Fruit fly (Drosophila melanogaster): ENCODE results near the gene AIMP2.

The AIMP2 gene

dm6 chr3L:15624097-15624496 is 40.7 kb downstream of the AIMP2 start:
- TF ChIP-seq br (GFP tag; optimal IDR thresholded peaks at IDR 0.05) (no peak), dmrt93B (GFP tag; optimal IDR thresholded peaks at IDR 0.05) (no peak), jim (GFP tag; optimal IDR thresholded peaks at IDR 0.05) (no peak), usp (GFP tag; optimal IDR thresholded peaks at IDR 0.05) (no peak), Abd-B (GFP tag; optimal IDR thresholded peaks at IDR 0.05) (no peak), brk (GFP tag; optimal IDR thresholded peaks at IDR 0.05) (no peak), GATAd (GFP tag; optimal IDR thresholded peaks at IDR 0.05) (no peak), Mio (GFP tag; optimal IDR thresholded peaks at IDR 0.05) (no peak), OdsH (GFP tag; optimal IDR thresholded peaks at IDR 0.05) (no peak), rgr (GFP tag; optimal IDR thresholded peaks at IDR 0.05) (no peak), pan (optimal IDR thresholded peaks at IDR 0.05) (no peak), fru (GFP tag; optimal IDR thresholded peaks at IDR 0.05) (no peak), psq (GFP tag; optimal IDR thresholded peaks at IDR 0.05) (no peak), Vsx2 (GFP tag; optimal IDR thresholded peaks at IDR 0.05; ENCODE audit: partially characterized antibody) (no peak), tai (GFP tag; optimal IDR thresholded peaks at IDR 0.05) (no peak), CG32264 (GFP tag; optimal IDR thresholded peaks at IDR 0.05) (no peak), N (GFP tag; optimal IDR thresholded peaks at IDR 0.05) (no peak), Sp1 (GFP tag; optimal IDR thresholded peaks at IDR 0.05) (no peak), sage (GFP tag; optimal IDR thresholded peaks at IDR 0.05) (no peak)

- peak; percentile 9 for TF ChIP-seq Rel (GFP tag; optimal IDR thresholded peaks at IDR 0.05)
- no peak for TF ChIP-seq Rel (tag; optimal IDR thresholded peaks at IDR 0.05)
- no peak for TF ChIP-seq dsf (GFP tag; optimal IDR thresholded peaks at IDR 0.05; ENCODE audit: borderline replicate concordance)
- TF ChIP-seq Dif (GFP tag; optimal IDR thresholded peaks at IDR 0.05; ENCODE audit: partially characterized antibody) = peak; percentile 8
- TF ChIP-seq Hr83 (GFP tag; optimal IDR thresholded peaks at IDR 0.05; ENCODE audit: poor library complexity, severe bottlenecking) = peak; percentile 11
- peak; percentile 32 for TF ChIP-seq jim (GFP tag; optimal IDR thresholded peaks at IDR 0.05)
- no peak for TF ChIP-seq ey (GFP tag; optimal IDR thresholded peaks at IDR 0.05)
- TF ChIP-seq Dfd (GFP tag; optimal IDR thresholded peaks at IDR 0.05) = no peak
Observed at dm6 chr3L:15624944-15625610, 41.6 kb downstream of the AIMP2 start.

- peak; percentile 51 for TF ChIP-seq Dfd (GFP tag; optimal IDR thresholded peaks at IDR 0.05)
- no peak for TF ChIP-seq Rel (GFP tag; optimal IDR thresholded peaks at IDR 0.05)
- TF ChIP-seq Rel (tag; optimal IDR thresholded peaks at IDR 0.05) = peak; percentile 51
- TF ChIP-seq sage (GFP tag; optimal IDR thresholded peaks at IDR 0.05) = peak; percentile 79
- TF ChIP-seq GATAd (GFP tag; optimal IDR thresholded peaks at IDR 0.05) = no peak
- peak; percentile 86 for TF ChIP-seq Hr83 (GFP tag; optimal IDR thresholded peaks at IDR 0.05; ENCODE audit: poor library complexity, severe bottlenecking)
- TF ChIP-seq br (GFP tag; optimal IDR thresholded peaks at IDR 0.05) = peak; percentile 61
- TF ChIP-seq usp (GFP tag; optimal IDR thresholded peaks at IDR 0.05) = no peak
- TF ChIP-seq Myc (optimal IDR thresholded peaks at IDR 0.05) = no peak
- peak; percentile 94 for TF ChIP-seq h (GFP tag; optimal IDR thresholded peaks at IDR 0.05)
- TF ChIP-seq N (GFP tag; optimal IDR thresholded peaks at IDR 0.05) = no peak
- peak; percentile 79 for TF ChIP-seq sv (GFP tag; optimal IDR thresholded peaks at IDR 0.05)
- TF ChIP-seq Dif (GFP tag; optimal IDR thresholded peaks at IDR 0.05; ENCODE audit: partially characterized antibody) = peak; percentile 28
- peak; percentile 77 for TF ChIP-seq brk (GFP tag; optimal IDR thresholded peaks at IDR 0.05)
- TF ChIP-seq psq (GFP tag; optimal IDR thresholded peaks at IDR 0.05) = peak; percentile 97
- peak; percentile 92 for TF ChIP-seq fru (GFP tag; optimal IDR thresholded peaks at IDR 0.05)
- peak; percentile 58 for TF ChIP-seq Jra (GFP tag; optimal IDR thresholded peaks at IDR 0.05)
- peak; percentile 94 for TF ChIP-seq rgr (GFP tag; optimal IDR thresholded peaks at IDR 0.05)
- peak; percentile 29 to 98 for TF ChIP-seq foxo (GFP tag; optimal IDR thresholded peaks at IDR 0.05)
- peak; percentile 78 for TF ChIP-seq woc (GFP tag; optimal IDR thresholded peaks at IDR 0.05)
- no peak for TF ChIP-seq Mio (GFP tag; optimal IDR thresholded peaks at IDR 0.05)
- TF ChIP-seq Hr78 (GFP tag; optimal IDR thresholded peaks at IDR 0.05) = no peak
- no peak for TF ChIP-seq pan (optimal IDR thresholded peaks at IDR 0.05)
- TF ChIP-seq Abd-B (GFP tag; optimal IDR thresholded peaks at IDR 0.05) = no peak
- peak; percentile 84 for TF ChIP-seq ey (GFP tag; optimal IDR thresholded peaks at IDR 0.05)
- TF ChIP-seq CG32264 (GFP tag; optimal IDR thresholded peaks at IDR 0.05) = peak; percentile 9
- TF ChIP-seq Sp1 (GFP tag; optimal IDR thresholded peaks at IDR 0.05) = peak; percentile 97
- TF ChIP-seq dsf (GFP tag; optimal IDR thresholded peaks at IDR 0.05; ENCODE audit: borderline replicate concordance) = peak; percentile 35
- TF ChIP-seq Hnf4 (GFP tag; optimal IDR thresholded peaks at IDR 0.05) = peak; percentile 78
- peak; percentile 85 for TF ChIP-seq CG9705 (GFP tag; optimal IDR thresholded peaks at IDR 0.05)
- TF ChIP-seq lola (GFP tag; optimal IDR thresholded peaks at IDR 0.05) = no peak
- TF ChIP-seq tai (GFP tag; optimal IDR thresholded peaks at IDR 0.05) = peak; percentile 43
- TF ChIP-seq CrebA (GFP tag; optimal IDR thresholded peaks at IDR 0.05; ENCODE audit: borderline replicate concordance) = peak; percentile 22
- TF ChIP-seq HLH106 (tag; optimal IDR thresholded peaks at IDR 0.05) = peak; percentile 98
- TF ChIP-seq dl (GFP tag; optimal IDR thresholded peaks at IDR 0.05; ENCODE audit: insufficient read depth in 1 of 2, partially characterized antibody in 2 of 2) = peak; percentile 8 to 42
- TF ChIP-seq dmrt93B (GFP tag; optimal IDR thresholded peaks at IDR 0.05) = peak; percentile 95
- TF ChIP-seq Vsx2 (GFP tag; optimal IDR thresholded peaks at IDR 0.05; ENCODE audit: partially characterized antibody) = peak; percentile 42
- TF ChIP-seq OdsH (GFP tag; optimal IDR thresholded peaks at IDR 0.05) = peak; percentile 96
- TF ChIP-seq jim (GFP tag; optimal IDR thresholded peaks at IDR 0.05) = no peak
Observed at dm6 chr3L:15625676-15626414, 42.4 kb downstream of the AIMP2 start.
